Fruit fly (Drosophila melanogaster): ENCODE measurements around the gene CG11247.

CG11247 gene

dm6 chr3L:21728616-21729047 lies at the start of gene CG11247, which contains the start of gene Polr2H (continued):
- TF ChIP-seq CG3847 (GFP tag; IDR thresholded peaks at IDR 0.05) (peak; percentile 95), CG10654 (GFP tag; optimal IDR thresholded peaks at IDR 0.05) (peak; percentile 93), kay (GFP tag; optimal IDR thresholded peaks at IDR 0.05) (peak; percentile 72), knrl (GFP tag; IDR thresholded peaks at IDR 0.05; ENCODE audit: partially characterized antibody) (peak; percentile 90), CG17385 (GFP tag; optimal IDR thresholded peaks at IDR 0.05) (peak; percentile 49), Opbp (GFP tag; IDR thresholded peaks at IDR 0.05; ENCODE audit: partially characterized antibody) (peak; percentile 79), CG8281 (tag; optimal IDR thresholded peaks at IDR 0.05) (peak; percentile 44), zen2 (GFP tag; IDR thresholded peaks at IDR 0.05; ENCODE audit: partially characterized antibody) (peak; percentile 58; the same call in 1 of the 3 replicates), CG7928 (GFP tag; optimal IDR thresholded peaks at IDR 0.05) (peak; percentile 55), CG43689 (GFP tag; IDR thresholded peaks at IDR 0.05) (peak; percentile 63), ato (GFP tag; IDR thresholded peaks at IDR 0.05; ENCODE audit: partially characterized antibody) (0 out of 2 replicates have a peak, but pooled peaks have one; percentile 48), TFAM (GFP tag; optimal IDR thresholded peaks at IDR 0.05) (peak; percentile 32), CG9876 (GFP tag; optimal IDR thresholded peaks at IDR 0.05) (peak; percentile 94), disco-r (GFP tag; optimal IDR thresholded peaks at IDR 0.05) (peak; percentile 72), CG6689 (GFP tag; IDR thresholded peaks at IDR 0.05) (peak; percentile 91), luna (GFP tag; optimal IDR thresholded peaks at IDR 0.05) (peak; percentile 84), ftz-f1 (GFP tag; optimal IDR thresholded peaks at IDR 0.05) (peak; percentile 50), NK7.1 (GFP tag; optimal IDR thresholded peaks at IDR 0.05) (peak; percentile 72), Sin3A (optimal IDR thresholded peaks at IDR 0.05) (peak; percentile 100), Spps (tag; optimal IDR thresholded peaks at IDR 0.05) (peak; percentile 64), sob (GFP tag; IDR thresholded peaks at IDR 0.05) (peak; percentile 94), CG4360 (GFP tag; IDR thresholded peaks at IDR 0.05) (0 out of 2 replicates have a peak, but pooled peaks have one; percentile 34), CG2875 (GFP tag; optimal IDR thresholded peaks at IDR 0.05) (peak; percentile 41), CG4854 (GFP tag; optimal IDR thresholded peaks at IDR 0.05) (peak; percentile 83), CG5245 (GFP tag; optimal IDR thresholded peaks at IDR 0.05) (peak; percentile 81), CG5180 (GFP tag; optimal IDR thresholded peaks at IDR 0.05) (peak; percentile 12), hb (GFP tag; IDR thresholded peaks at IDR 0.05; ENCODE audit: partially characterized antibody) (peak; percentile 67; the same call in 2 of the 3 replicates), CG10274 (GFP tag; optimal IDR thresholded peaks at IDR 0.05) (peak; percentile 54), B-H1 (GFP tag; IDR thresholded peaks at IDR 0.05) (peak; percentile 86)

DNA sequence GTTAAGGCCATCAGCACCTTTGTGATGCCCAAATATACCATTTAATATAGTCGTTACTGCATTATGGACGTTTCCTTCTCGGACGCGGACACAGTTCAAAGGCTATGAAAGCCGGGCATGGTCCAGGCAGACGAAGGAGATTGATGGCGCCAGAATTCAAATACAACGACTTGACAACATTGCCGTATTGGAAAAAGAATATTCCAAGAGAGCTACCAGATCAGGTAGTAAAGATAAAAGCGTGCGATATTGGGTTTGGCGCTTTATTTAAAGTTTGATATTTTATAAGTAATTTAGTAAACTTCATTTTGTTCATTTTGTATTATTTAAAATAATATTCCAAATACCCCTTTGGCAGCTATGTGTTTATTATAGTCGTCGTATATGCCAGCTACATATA lies 45.2 kb upstream of the CG11247 start:
- TF ChIP-seq esg (GFP tag; conservative IDR thresholded peaks at IDR 0.05) (no peak), knrl (GFP tag; IDR thresholded peaks at IDR 0.05; ENCODE audit: partially characterized antibody) (peak; percentile 25; the same call in 1 of the 3 replicates), Jarid2 (GFP tag; optimal IDR thresholded peaks at IDR 0.05) (no peak), cas (GFP tag; IDR thresholded peaks at IDR 0.05) (no peak), CG7372 (GFP tag; IDR thresholded peaks at IDR 0.05) (no peak), Fer2 (tag; optimal IDR thresholded peaks at IDR 0.05) (no peak), cg (GFP tag; optimal IDR thresholded peaks at IDR 0.05) (no peak), pho (GFP tag; optimal IDR thresholded peaks at IDR 0.05) (no peak), CG30403 (GFP tag; optimal IDR thresholded peaks at IDR 0.05) (no peak), CG4854 (GFP tag; optimal IDR thresholded peaks at IDR 0.05) (no peak), Max (GFP tag; optimal IDR thresholded peaks at IDR 0.05) (no peak), gcm (GFP tag; optimal IDR thresholded peaks at IDR 0.05) (no peak), CG6791 (GFP tag; IDR thresholded peaks at IDR 0.05; ENCODE audit: partially characterized antibody) (0 out of 3 replicates have a peak, but pooled peaks have one; percentile 41), Dad (GFP tag; optimal IDR thresholded peaks at IDR 0.05) (no peak), BEAF-32 (GFP tag; optimal IDR thresholded peaks at IDR 0.05) (peak; percentile 43), CG18262 (tag; optimal IDR thresholded peaks at IDR 0.05) (no peak), chm (GFP tag; IDR thresholded peaks at IDR 0.05) (no peak), bigmax (GFP tag; optimal IDR thresholded peaks at IDR 0.05) (no peak), CG11504 (tag; optimal IDR thresholded peaks at IDR 0.05) (peak; percentile 65), HLH4C (GFP tag; IDR thresholded peaks at IDR 0.05; ENCODE audit: partially characterized antibody) (no peak), al (GFP tag; IDR thresholded peaks at IDR 0.05) (no peak), Pdp1 (GFP tag; optimal IDR thresholded peaks at IDR 0.05) (no peak), z (GFP tag; IDR thresholded peaks at IDR 0.05) (no peak), CG18619 (GFP tag; optimal IDR thresholded peaks at IDR 0.05) (no peak)
